Fruit fly (Drosophila melanogaster): Measurements from ENCODE around the gene CG2444.

DNA sequence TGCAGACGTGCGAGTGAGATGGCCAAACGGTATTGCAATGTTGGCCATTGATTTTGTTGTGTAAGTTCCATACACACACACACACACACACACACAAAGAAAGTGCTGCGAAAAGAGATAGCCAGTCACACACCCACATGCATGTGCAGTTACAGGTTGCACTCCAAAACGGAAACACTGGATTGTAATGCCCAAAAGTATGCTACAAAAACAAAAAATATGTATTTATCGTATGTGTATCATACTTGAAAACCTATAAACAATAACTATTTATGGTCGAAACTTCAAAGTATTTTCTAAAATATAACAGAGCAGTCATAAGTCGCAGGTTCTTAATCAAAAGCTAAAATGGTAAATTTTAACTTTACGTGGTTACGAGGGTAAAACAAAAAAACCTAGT, 24.9 kb upstream of the CG2444 start:
- no peak for TF ChIP-seq CG15710 (tag; optimal IDR thresholded peaks at IDR 0.05)
- TF ChIP-seq fd96Ca (GFP tag; IDR thresholded peaks at IDR 0.05): no peak
- no peak for TF ChIP-seq CG13204 (GFP tag; optimal IDR thresholded peaks at IDR 0.05)
- no peak for TF ChIP-seq CG8159 (tag; optimal IDR thresholded peaks at IDR 0.05)
- no peak for TF ChIP-seq CG14655 (GFP tag; optimal IDR thresholded peaks at IDR 0.05)
- TF ChIP-seq D1 (tag; optimal IDR thresholded peaks at IDR 0.05): no peak
- TF ChIP-seq Snoo (tag; optimal IDR thresholded peaks at IDR 0.05): no peak
- no peak for TF ChIP-seq EcR (GFP tag; optimal IDR thresholded peaks at IDR 0.05)
- 0 out of 3 replicates have a peak, but pooled peaks have one; percentile 17 for TF ChIP-seq CG4496 (GFP tag; IDR thresholded peaks at IDR 0.05)
- no peak for TF ChIP-seq CG9948 (tag; optimal IDR thresholded peaks at IDR 0.05)
- TF ChIP-seq CG17806 (tag; optimal IDR thresholded peaks at IDR 0.05): no peak

All from whole organism, pupa.